Worm (Caenorhabditis elegans) whole organism, mixed stage, embryonic: ENCODE results near the gene F45E12.5.

Experiments used
- ces-1 ChIP-seq: fragments of 150-350 bp; optimal IDR thresholded peaks from 2 replicates; lab custom pipeline; 2014; ENCODE audit warnings: missing biosample characterization, missing genetic modification reagents, missing genetic modification characterization
- lin-13 ChIP-seq: fragments of 150-350 bp; optimal IDR thresholded peaks from 2 replicates; lab custom pipeline; 2014; ENCODE audit warnings: missing biosample characterization, missing genetic modification characterization
- mab-5 ChIP-seq: fragments of 150-350 bp; optimal IDR thresholded peaks from 2 replicates; lab custom pipeline; 2014; ENCODE audit warnings: missing biosample characterization, missing genetic modification characterization
- nhr-28 ChIP-seq: fragments of 150-350 bp; optimal IDR thresholded peaks from 2 replicates; lab custom pipeline; 2014; ENCODE audit warnings: missing biosample characterization, missing genetic modification characterization
- pha-4 ChIP-seq: fragments of 150-350 bp; optimal IDR thresholded peaks from 2 replicates; lab custom pipeline; 2018; ENCODE audit warnings: missing biosample characterization, missing genetic modification reagents, missing genetic modification characterization
- snpc-4 ChIP-seq: fragments of 150-350 bp; optimal IDR thresholded peaks from 2 replicates; lab custom pipeline; 2014; ENCODE audit warnings: missing biosample characterization, missing genetic modification characterization
- sptf-1 ChIP-seq: sonication (generic microtip); optimal IDR thresholded peaks from 2 replicates; lab custom pipeline; 2017; ENCODE audit warnings: mild to moderate bottlenecking, missing genetic modification characterization, moderate library complexity, missing compliant biosample characterization
- unc-39 ChIP-seq: fragments of 150-350 bp; optimal IDR thresholded peaks from 2 replicates; lab custom pipeline; 2014; ENCODE audit warnings: missing biosample characterization, missing genetic modification characterization
- unc-62 ChIP-seq: fragments of 150-350 bp; optimal IDR thresholded peaks from 2 replicates; lab custom pipeline; 2014; ENCODE audit warnings: missing biosample characterization, missing genetic modification reagents, missing genetic modification characterization

ce11 chrII:7356326-7356725 is 46.4 kb upstream of the F45E12.5 start, which contains the start of gene haf-2:
- no peak for TF ChIP-seq unc-62 (GFP tag; lab: Kevin White, UChicago)
- no peak for TF ChIP-seq ces-1 (GFP tag; lab: Kevin White, UChicago)
- TF ChIP-seq pha-4 (tag; lab: Kevin White, UChicago): no peak
- no peak for TF ChIP-seq unc-39 (tag; lab: Kevin White, UChicago)
- no peak for TF ChIP-seq nhr-28 (tag; lab: Kevin White, UChicago)
- TF ChIP-seq sptf-1 (tag; lab: Kevin White, UChicago): no peak
- no peak for TF ChIP-seq snpc-4 (tag; lab: Kevin White, UChicago)
- TF ChIP-seq mab-5: no peak
- TF ChIP-seq lin-13 (tag; lab: Kevin White, UChicago): no peak
